Worm (Caenorhabditis elegans) whole organism, L4/young adult: ENCODE measurements around the gene F02E11.2.

ENCODE experiments used
- W03F9.2 ChIP-seq: fragments of 150-350 bp; optimal IDR thresholded peaks from 2 replicates; lab custom pipeline; 2014; ENCODE audit warnings: missing biosample characterization, missing genetic modification characterization
- dao-5 ChIP-seq: sonication (generic microtip); optimal IDR thresholded peaks from 2 replicates; lab custom pipeline; 2016; ENCODE audit warnings: missing genotype, missing genetic modification characterization, moderate library complexity, missing compliant biosample characterization
- him-1 ChIP-seq: sonication (generic microtip); optimal IDR thresholded peaks from 2 replicates; lab custom pipeline; 2016; ENCODE audit warnings: missing genotype, missing genetic modification reagents, missing genetic modification characterization, missing compliant biosample characterization

Gene F02E11.2

DNA sequence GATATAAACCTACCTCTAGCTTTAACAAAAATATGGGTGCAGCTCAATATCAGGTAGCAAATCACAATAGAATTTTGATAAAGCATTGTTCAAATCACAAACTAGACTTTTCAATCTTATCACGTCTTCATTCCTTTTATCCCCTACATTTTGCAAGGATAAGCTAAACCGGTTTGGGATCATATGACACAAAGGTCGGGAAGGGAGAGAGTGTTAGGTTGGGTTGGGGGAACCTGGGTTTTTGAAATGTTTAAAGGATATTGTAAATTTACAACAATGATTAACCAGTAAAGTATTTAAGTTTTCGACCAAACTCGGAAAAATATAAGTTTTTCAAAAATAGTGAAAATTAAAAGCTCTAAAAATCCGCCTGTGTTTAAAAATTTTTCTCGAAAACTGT, 18.5 kb upstream of the F02E11.2 start, which contains the start of gene C17F4.12:
Gene C17F4.12 (minus strand): TSS at position 101 of the 400 bp plus-strand sequence.
- TF ChIP-seq him-1 (tag; lab: Kevin White, UChicago) (no peak), W03F9.2 (tag; lab: Kevin White, UChicago) (no peak), dao-5 (tag; lab: Kevin White, UChicago) (no peak)

DNA sequence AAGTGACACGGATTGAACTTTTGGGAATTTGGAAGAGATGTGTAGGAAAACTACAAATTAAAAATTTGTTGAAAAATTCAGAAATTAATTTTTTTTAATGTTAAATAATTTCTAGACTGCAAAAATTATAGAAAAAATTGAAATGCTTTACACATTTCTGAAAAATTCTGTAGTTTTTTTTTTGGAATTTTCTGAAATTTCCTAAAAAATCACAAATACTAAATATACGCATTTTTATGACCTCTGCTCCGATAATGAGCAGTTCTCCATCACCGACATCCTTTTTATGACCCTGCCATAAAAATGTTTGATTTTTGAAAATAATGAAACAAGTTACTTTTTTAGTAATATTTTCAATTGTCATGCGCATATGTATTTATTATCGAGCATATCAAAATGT, 17.8 kb upstream of the F02E11.2 start:
- TF ChIP-seq dao-5 (tag; lab: Kevin White, UChicago) (no peak), W03F9.2 (tag; lab: Kevin White, UChicago) (no peak), him-1 (tag; lab: Kevin White, UChicago) (no peak)

DNA sequence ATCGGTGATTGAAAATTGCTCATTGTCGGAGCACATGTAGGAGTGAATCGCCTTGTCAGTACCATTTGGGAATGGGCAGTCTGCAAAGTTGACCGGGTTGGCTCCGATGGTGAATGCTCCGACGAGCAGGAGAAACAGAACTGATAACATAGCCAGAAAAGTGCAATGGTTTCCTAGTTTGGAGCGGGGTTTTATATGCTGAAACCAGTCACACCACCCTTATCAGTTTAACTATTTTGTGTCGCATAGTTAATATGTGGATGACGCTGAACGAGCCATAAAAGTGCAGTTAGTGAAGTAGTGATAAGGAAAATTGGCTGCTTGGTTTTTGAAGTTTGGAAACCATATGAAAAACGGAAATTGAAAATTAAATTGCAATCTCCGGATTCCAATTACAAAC, 16.8 kb upstream of the F02E11.2 start, which contains the start of gene C17F4.7:
Gene C17F4.7 (minus strand): TSS at position 180 of the 400 bp plus-strand sequence.
- TF ChIP-seq W03F9.2 (tag; lab: Kevin White, UChicago) (no peak), him-1 (tag; lab: Kevin White, UChicago) (no peak), dao-5 (tag; lab: Kevin White, UChicago) (no peak)

DNA sequence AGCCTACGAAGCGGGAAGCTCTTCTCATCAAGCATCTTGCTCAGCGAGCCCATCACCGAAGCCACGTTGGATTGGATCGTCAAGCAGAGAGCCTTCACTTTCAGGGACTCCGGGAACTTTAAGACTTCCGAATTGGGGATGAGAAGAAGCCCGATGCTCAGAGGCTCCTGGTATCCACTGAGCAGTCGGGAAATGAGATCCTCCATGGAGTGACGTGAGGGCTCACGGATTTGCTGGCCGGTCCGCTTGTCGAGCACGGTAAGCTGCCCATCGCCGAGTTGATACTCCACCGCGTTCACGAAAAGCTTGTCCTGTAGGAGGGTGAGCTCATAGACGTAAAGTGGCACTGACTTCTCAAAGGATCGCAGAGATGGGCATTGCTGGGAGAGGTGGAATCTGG, 15.0 kb upstream of the F02E11.2 start:
- TF ChIP-seq him-1 (tag; lab: Kevin White, UChicago) (no peak), W03F9.2 (tag; lab: Kevin White, UChicago) (no peak), dao-5 (tag; lab: Kevin White, UChicago) (no peak)

DNA sequence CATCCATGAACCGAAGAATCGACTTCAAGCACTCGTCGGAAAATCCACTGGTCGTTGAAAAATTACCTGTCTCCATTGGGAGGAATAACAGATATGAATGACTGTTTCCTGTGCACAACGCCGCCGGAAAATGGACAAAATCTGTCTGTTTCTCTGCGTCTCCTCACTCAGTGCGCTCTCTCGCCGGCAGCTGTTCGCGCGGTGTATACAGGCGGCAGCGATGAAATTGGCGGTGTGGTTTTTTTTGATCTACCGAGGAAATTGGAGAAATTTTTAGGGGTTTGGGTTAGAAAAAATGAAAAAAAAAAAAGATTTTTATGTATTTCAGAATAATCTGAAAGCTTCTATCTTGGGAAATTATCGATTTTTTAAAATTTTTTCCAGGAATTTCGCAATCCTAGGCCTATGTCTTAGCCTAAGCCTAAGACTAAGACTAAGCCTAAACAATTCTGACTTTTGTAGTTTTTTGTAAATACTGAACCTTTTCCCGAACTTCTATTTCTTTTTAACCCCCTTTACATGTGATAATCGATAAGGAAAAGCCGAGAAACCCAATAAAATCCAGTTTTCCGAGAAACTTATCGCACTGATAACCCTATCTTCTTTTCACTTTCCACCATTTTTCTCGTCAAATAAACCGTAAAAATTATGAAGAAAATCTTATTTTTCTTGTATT, 14.4 kb upstream of the F02E11.2 start, which contains the start of the genes fbxc-50 and C17F4.2:
Gene fbxc-50 (minus strand): TSS at position 81 of the 676 bp plus-strand sequence.
Gene C17F4.2 (plus strand): TSS at position 626 of the 676 bp plus-strand sequence.
- TF ChIP-seq him-1 (tag; lab: Kevin White, UChicago) (no peak), dao-5 (tag; lab: Kevin White, UChicago) (no peak), W03F9.2 (tag; lab: Kevin White, UChicago) (no peak)

DNA sequence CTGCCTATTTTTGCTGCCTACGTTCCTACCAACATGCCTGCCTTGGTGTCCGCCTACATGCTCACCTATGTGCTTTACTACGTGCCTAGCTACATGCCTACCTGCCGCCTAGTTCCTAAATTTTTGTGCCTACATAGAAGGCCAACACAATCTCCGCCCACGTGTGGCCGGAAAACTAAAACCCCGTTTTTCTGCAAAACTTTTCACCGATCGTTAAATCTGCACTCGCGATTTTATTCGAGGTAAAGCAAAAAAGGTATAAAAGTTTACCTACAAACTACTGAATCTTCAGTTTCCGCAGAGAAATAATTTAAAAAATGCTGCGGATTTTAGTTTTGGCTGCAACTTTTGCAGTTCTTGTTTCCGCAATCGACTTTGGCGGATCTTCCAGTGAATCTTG, 13.2 kb upstream of the F02E11.2 start, which contains the start of gene clec-124:
Gene clec-124 (plus strand): TSS at position 301 of the 400 bp plus-strand sequence.
- TF ChIP-seq W03F9.2 (tag; lab: Kevin White, UChicago), result no peak
- TF ChIP-seq him-1 (tag; lab: Kevin White, UChicago), result no peak
- no peak for TF ChIP-seq dao-5 (tag; lab: Kevin White, UChicago)

DNA sequence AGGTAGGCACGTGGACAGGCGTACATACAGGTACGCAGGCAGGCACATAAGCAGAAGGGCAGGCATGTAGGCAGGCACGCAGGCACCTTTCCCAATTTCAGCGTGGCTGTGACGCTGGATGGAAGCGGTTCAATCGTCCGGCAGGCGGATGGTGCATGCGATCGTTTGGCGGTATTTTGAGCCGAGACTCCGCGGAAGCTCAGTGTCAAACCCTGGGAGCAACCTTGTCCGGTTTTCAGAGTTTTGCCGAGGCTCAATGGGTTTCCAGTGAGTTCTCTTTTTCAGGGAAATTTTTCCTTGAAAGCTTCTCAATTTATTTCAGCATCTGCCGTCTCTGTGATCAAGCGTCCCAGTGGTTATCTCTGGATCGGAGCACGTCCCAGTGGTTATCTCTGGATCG, 12.4 kb upstream of the F02E11.2 start:
- TF ChIP-seq him-1 (tag; lab: Kevin White, UChicago), result no peak

DNA sequence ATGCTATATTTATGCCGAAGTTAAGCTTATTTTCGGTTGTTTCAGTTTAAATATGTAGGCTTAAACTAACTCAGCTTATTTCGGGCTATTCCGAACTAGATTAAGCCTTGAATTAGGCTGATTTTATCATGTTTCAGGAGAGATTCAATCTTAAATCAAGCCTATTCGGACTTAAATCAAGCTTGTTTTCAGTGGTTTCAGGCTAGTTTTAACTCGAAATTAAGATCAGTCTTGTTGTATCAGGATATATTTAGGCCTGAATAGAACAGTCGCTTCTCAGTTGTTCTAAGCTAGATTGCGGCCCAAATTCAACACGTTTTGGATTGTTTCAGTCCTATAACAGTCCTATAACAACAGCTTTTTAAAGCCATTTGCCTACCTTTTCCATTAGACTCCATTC, 10.8 kb upstream of the F02E11.2 start:
- no peak for TF ChIP-seq him-1 (tag; lab: Kevin White, UChicago)
- TF ChIP-seq dao-5 (tag; lab: Kevin White, UChicago), result no peak
- TF ChIP-seq W03F9.2 (tag; lab: Kevin White, UChicago), result no peak

DNA sequence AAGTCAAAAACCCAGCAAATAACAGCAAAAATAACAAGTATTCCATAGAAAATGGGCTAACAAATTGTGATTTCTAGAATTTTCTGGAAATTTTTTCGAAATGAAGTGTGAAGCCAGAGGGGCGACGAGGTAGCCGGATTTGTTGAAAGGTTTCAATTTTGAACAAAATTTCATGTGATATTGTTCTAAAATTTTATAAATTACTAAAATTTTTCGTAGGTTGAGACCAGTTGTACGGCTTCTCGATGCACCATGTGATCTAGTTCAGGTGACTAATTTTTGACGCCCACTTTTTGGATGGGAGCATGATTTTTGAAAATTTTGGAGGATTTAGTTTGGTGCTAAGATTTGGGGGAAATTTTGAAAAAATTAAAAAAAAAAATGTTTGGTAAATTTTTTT, 3.4 kb upstream of the F02E11.2 start, which contains the start of gene gcy-19:
Gene gcy-19 (minus strand): TSS at position 101 of the 400 bp plus-strand sequence.
- no peak for TF ChIP-seq W03F9.2 (tag; lab: Kevin White, UChicago)
- no peak for TF ChIP-seq him-1 (tag; lab: Kevin White, UChicago)
- no peak for TF ChIP-seq dao-5 (tag; lab: Kevin White, UChicago)

DNA sequence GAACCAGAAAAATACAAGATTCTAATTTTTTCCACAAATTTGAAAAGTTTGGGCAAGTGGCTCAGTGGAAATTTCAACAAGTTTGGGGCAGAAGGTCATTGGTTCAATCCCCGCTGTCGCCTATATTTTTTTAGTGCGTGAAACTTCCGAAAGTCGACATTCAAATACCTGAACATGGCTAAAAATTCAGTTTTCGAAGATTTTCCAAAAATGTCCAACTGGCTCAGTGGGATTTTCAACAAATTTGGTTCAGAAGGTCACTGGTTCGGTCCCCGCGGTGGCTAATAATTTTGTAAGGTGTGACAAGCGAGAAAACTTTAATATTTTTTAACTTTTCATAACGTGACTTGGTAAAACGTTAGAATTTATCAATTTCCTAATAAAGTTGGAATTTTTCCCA, 2.1 kb downstream of the F02E11.2 start:
- TF ChIP-seq dao-5 (tag; lab: Kevin White, UChicago) (no peak), him-1 (tag; lab: Kevin White, UChicago) (no peak), W03F9.2 (tag; lab: Kevin White, UChicago) (no peak)

DNA sequence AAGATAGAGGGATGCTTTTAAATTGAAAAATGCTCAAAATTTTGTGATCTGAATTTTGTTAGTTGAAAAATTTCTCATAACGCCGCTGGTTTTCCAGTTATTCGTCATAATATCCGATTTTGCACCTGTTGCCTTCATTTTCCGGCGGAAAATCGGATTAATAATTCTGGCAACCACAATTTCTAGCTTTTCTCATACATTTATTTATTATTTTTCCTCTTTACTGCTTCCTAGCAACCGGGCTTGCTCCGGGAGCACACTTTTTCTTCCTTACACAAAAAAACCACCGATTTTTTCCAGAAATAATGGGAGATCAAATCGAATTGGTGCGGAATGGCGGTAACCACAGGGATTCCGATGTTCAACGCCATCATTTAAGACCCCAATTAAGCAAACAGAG, 4.8 kb downstream of the F02E11.2 start, which contains the start of gene F02E11.7:
Gene F02E11.7 (plus strand): TSS at position 301 of the 400 bp plus-strand sequence.
- no peak for TF ChIP-seq dao-5 (tag; lab: Kevin White, UChicago)

DNA sequence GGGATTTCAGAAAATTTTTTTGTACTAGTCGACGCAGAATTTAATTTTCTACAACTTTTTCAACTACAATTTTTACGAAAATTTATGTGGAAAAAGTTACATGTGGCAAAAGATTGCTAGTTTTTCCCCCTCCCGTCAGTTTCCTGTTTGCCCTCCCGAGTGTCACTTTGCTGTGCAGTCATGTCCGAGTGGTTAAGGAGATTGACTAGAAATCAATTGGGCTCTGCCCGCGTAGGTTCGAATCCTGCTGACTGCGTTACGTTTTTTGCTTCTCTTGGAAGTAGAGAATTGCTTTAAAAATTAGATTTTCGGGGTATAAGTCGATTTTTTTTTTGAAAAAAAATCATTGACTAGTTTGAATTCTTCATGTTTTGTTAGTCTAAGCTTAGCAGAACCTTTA, 5.2 kb downstream of the F02E11.2 start:
- TF ChIP-seq him-1 (tag; lab: Kevin White, UChicago), result no peak
- no peak for TF ChIP-seq W03F9.2 (tag; lab: Kevin White, UChicago)
- TF ChIP-seq dao-5 (tag; lab: Kevin White, UChicago), result no peak

DNA sequence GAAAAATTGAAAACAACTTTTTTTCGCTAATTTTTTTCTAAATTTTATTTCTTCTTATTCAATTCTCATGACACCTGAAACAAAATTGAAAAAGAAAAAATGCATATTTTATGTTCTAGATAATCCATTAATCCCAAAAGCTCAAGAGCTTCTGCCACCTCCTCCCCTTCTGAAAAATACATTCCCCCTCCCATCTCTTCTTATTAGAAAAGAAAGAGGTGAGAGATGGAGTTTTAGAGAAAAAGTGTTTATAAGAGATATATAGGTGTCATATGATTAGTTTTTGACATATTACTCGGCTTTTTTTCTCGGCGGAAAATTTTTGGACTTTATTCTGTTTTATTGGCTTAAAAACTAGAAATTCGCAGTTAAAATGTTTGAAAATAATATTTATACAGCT, 8.0 kb downstream of the F02E11.2 start:
- no peak for TF ChIP-seq him-1 (tag; lab: Kevin White, UChicago)
- no peak for TF ChIP-seq dao-5 (tag; lab: Kevin White, UChicago)
- no peak for TF ChIP-seq W03F9.2 (tag; lab: Kevin White, UChicago)

DNA sequence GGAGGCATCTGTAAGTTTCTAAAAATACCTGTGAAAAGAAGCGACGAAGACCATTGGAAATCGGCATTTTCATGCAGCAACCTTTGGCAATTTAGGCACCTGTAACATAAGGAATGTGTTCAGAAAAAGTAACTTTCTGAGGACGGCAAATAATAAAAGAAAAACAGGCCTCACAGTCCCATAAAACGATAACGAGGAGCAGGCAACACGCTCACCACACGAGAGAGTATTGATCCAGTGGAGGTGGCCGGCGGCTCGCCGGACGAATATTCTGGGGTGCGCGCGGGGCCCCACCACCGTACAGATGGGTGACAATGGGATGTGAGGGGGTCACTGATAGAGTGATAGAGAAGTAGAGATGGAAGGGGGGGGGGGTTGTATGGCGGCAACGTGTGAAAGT, 12.3 kb downstream of the F02E11.2 start, which contains the start of gene F02E11.3:
Gene F02E11.3 (minus strand): TSS at position 101 of the 400 bp plus-strand sequence.
- no peak for TF ChIP-seq dao-5 (tag; lab: Kevin White, UChicago)
- no peak for TF ChIP-seq W03F9.2 (tag; lab: Kevin White, UChicago)
- TF ChIP-seq him-1 (tag; lab: Kevin White, UChicago), result no peak
